Fruit fly (Drosophila melanogaster) Kc167 (cell line): ENCODE data around the gene CG12546.

ENCODE experiments used
- Myc ChIP-seq: fragments of >200 bp; optimal IDR thresholded peaks from 2 replicates; lab custom pipeline; 2017; ENCODE audit warnings: missing external identifiers
- h ChIP-seq: fragments of >200 bp; optimal IDR thresholded peaks from 3 replicates; lab custom pipeline; 2018; ENCODE audit warnings: missing external identifiers
- psq ChIP-seq: fragments of >200 bp; optimal IDR thresholded peaks from 2 replicates; lab custom pipeline; 2017; ENCODE audit warnings: missing external identifiers

- TF ChIP-seq Myc (lab: Kevin White, UChicago) (no peak), psq (lab: Kevin White, UChicago) (no peak), h (lab: Kevin White, UChicago) (no peak)
Measured at dm6 chr3L:22699133-22699532, 5.5 kb upstream of the CG12546 start, which contains the start of gene CG45116.
